Fruit fly (Drosophila melanogaster) whole organism, embryonic: ENCODE measurements around the gene Pde9.

Experiments
- Aef1 ChIP-seq: fragments of 200-800 bp; sonication (Bioruptor generic); IDR thresholded peaks from 3 replicates; pipeline ENCODE4 v1.3.6; 2022; ENCODE audit warnings: missing biosample characterization, missing genetic modification characterization
- BEAF-32 ChIP-seq: fragments of 200-800 bp; sonication (Bioruptor generic); optimal IDR thresholded peaks from 3 replicates; lab custom pipeline; 2017; ENCODE audit warnings: missing biosample characterization, missing genetic modification characterization, mild to moderate bottlenecking, moderate library complexity, missing genetic modification reagents
- Bdp1 ChIP-seq: fragments of 200-800 bp; sonication (Bioruptor generic); optimal IDR thresholded peaks from 3 replicates; lab custom pipeline; 2016; ENCODE audit warnings: missing biosample characterization, missing genetic modification characterization
- Blimp-1 ChIP-seq: fragments of 200-800 bp; sonication (Bioruptor generic); optimal IDR thresholded peaks from 3 replicates; lab custom pipeline; 2018; ENCODE audit warnings: missing biosample characterization, missing genetic modification characterization, mild to moderate bottlenecking, moderate library complexity, missing genetic modification reagents
- CG10462 ChIP-seq: fragments of 200-800 bp; sonication (Bioruptor generic); optimal IDR thresholded peaks from 2 replicates; lab custom pipeline; 2016; ENCODE audit warnings: missing biosample characterization, missing genetic modification characterization
- CG11398 ChIP-seq: fragments of 200-800 bp; sonication (Bioruptor generic); optimal IDR thresholded peaks from 2 replicates; lab custom pipeline; 2016; ENCODE audit warnings: missing biosample characterization, missing genetic modification characterization
- CG12299 ChIP-seq: fragments of 200-800 bp; sonication (Bioruptor generic); optimal IDR thresholded peaks from 2 replicates; lab custom pipeline; 2018; ENCODE audit warnings: missing biosample characterization, mild to moderate bottlenecking, missing genetic modification characterization
- CG1233 ChIP-seq: fragments of 200-800 bp; sonication (Bioruptor generic); optimal IDR thresholded peaks from 4 replicates; lab custom pipeline; 2018; ENCODE audit warnings: missing biosample characterization, mild to moderate bottlenecking, missing genetic modification characterization
- CG14014 ChIP-seq: fragments of 200-800 bp; sonication (Bioruptor generic); IDR thresholded peaks from 2 replicates; pipeline ENCODE4 v1.3.6; 2022; ENCODE audit warnings: missing biosample characterization, missing genetic modification characterization
- CG15514 ChIP-seq: fragments of 200-800 bp; sonication (Bioruptor generic); optimal IDR thresholded peaks from 3 replicates; lab custom pipeline; 2017; ENCODE audit warnings: missing biosample characterization, missing genetic modification characterization, mild to moderate bottlenecking, moderate library complexity, missing genetic modification reagents
- CG1647 ChIP-seq: fragments of 200-800 bp; sonication (Bioruptor generic); optimal IDR thresholded peaks from 3 replicates; lab custom pipeline; 2016; ENCODE audit warnings: missing biosample characterization, missing genetic modification characterization
- CG18262 ChIP-seq: fragments of 200-800 bp; optimal IDR thresholded peaks from 3 replicates; lab custom pipeline; 2019; ENCODE audit warnings: missing biosample characterization, mild to moderate bottlenecking, missing genetic modification characterization, moderate library complexity
- CG2129 ChIP-seq: fragments of 200-800 bp; sonication (Bioruptor generic); IDR thresholded peaks from 2 replicates; pipeline ENCODE4 v1.3.6; 2022; ENCODE audit warnings: missing biosample characterization, missing genetic modification characterization; ENCODE audit not compliant: partially characterized antibody
- CG33213 ChIP-seq: fragments of 200-800 bp; sonication (Bioruptor generic); optimal IDR thresholded peaks from 3 replicates; lab custom pipeline; 2016; ENCODE audit warnings: missing biosample characterization, missing genetic modification characterization
- CG3407 ChIP-seq: fragments of 200-800 bp; sonication (Bioruptor generic); optimal IDR thresholded peaks from 2 replicates; lab custom pipeline; 2018; ENCODE audit warnings: missing biosample characterization, mild to moderate bottlenecking, missing genetic modification characterization
- CG3838 ChIP-seq: fragments of 200-800 bp; sonication (Bioruptor generic); optimal IDR thresholded peaks from 3 replicates; lab custom pipeline; 2016; ENCODE audit warnings: missing biosample characterization, missing genetic modification characterization
- CG3847 ChIP-seq: fragments of 200-800 bp; sonication (Bioruptor generic); IDR thresholded peaks from 2 replicates; pipeline ENCODE4 v1.3.6; 2022; ENCODE audit warnings: missing biosample characterization, missing genetic modification characterization
- CG4328 ChIP-seq: fragments of 200-800 bp; sonication (Bioruptor generic); optimal IDR thresholded peaks from 3 replicates; lab custom pipeline; 2017; ENCODE audit warnings: missing biosample characterization, missing genetic modification reagents, missing genetic modification characterization
- CG4820 ChIP-seq: fragments of 200-800 bp; sonication (Bioruptor generic); optimal IDR thresholded peaks from 3 replicates; lab custom pipeline; 2016; ENCODE audit warnings: missing biosample characterization, missing genetic modification characterization
- CG5953 ChIP-seq: fragments of 200-800 bp; sonication (Bioruptor generic); IDR thresholded peaks from 2 replicates; pipeline ENCODE4 v1.3.6; 2022; ENCODE audit warnings: missing biosample characterization, missing genetic modification characterization
- CG7271 ChIP-seq: fragments of 200-800 bp; sonication (Bioruptor generic); optimal IDR thresholded peaks from 2 replicates; lab custom pipeline; 2018; ENCODE audit warnings: missing biosample characterization, mild to moderate bottlenecking, missing genetic modification characterization, moderate library complexity
- CG8765 ChIP-seq: fragments of 200-800 bp; sonication (Bioruptor generic); IDR thresholded peaks from 2 replicates; pipeline ENCODE4 v1.3.6; 2022; ENCODE audit warnings: missing biosample characterization, missing genetic modification characterization
- CG9727 ChIP-seq: fragments of 200-800 bp; sonication (Bioruptor generic); optimal IDR thresholded peaks from 3 replicates; lab custom pipeline; 2017; ENCODE audit warnings: missing biosample characterization, mild to moderate bottlenecking, missing genetic modification characterization
- CoRest ChIP-seq: fragments of 200-800 bp; sonication (Bioruptor generic); optimal IDR thresholded peaks from 3 replicates; lab custom pipeline; 2018; ENCODE audit warnings: missing biosample characterization, mild to moderate bottlenecking, missing genetic modification characterization, moderate library complexity
- D19B ChIP-seq: fragments of 200-800 bp; sonication (Bioruptor generic); optimal IDR thresholded peaks from 2 replicates; lab custom pipeline; 2017; ENCODE audit warnings: missing biosample characterization, mild to moderate bottlenecking, missing genetic modification characterization
- Drgx ChIP-seq: fragments of 200-800 bp; sonication (Bioruptor generic); IDR thresholded peaks from 2 replicates; pipeline ENCODE4 v1.3.6; 2022; ENCODE audit warnings: missing biosample characterization, missing genetic modification characterization
- Ets65A ChIP-seq: fragments of 200-800 bp; sonication (Bioruptor generic); peaks from one replicate; lab custom pipeline; 2016; ENCODE audit warnings: missing biosample characterization, missing genetic modification characterization
- GATAe ChIP-seq: fragments of 200-800 bp; sonication (Bioruptor generic); conservative IDR thresholded peaks from 2 replicates; pipeline ENCODE4 v1.3.6; 2022; ENCODE audit warnings: missing biosample characterization, missing genetic modification characterization
- H2.0 ChIP-seq: fragments of 200-800 bp; sonication (Bioruptor generic); IDR thresholded peaks from 2 replicates; pipeline ENCODE4 v1.3.6; 2022; ENCODE audit warnings: missing biosample characterization, missing genetic modification characterization
- HmgD ChIP-seq: fragments of 200-800 bp; sonication (Bioruptor generic); optimal IDR thresholded peaks from 3 replicates; lab custom pipeline; 2016; ENCODE audit warnings: missing biosample characterization, missing genetic modification characterization
- Hmr ChIP-seq: fragments of 200-800 bp; sonication (Bioruptor generic); optimal IDR thresholded peaks from 3 replicates; lab custom pipeline; 2017; ENCODE audit warnings: mild to moderate bottlenecking, missing biosample characterization, missing genetic modification reagents, missing genetic modification characterization
- MTF-1 ChIP-seq: fragments of 200-800 bp; sonication (Bioruptor generic); optimal IDR thresholded peaks from 2 replicates; lab custom pipeline; 2018; ENCODE audit warnings: missing biosample characterization, mild to moderate bottlenecking, missing genetic modification characterization, borderline replicate concordance
- NFAT ChIP-seq: fragments of 200-800 bp; sonication (Bioruptor generic); IDR thresholded peaks from 2 replicates; pipeline ENCODE4 v1.3.6; 2022; ENCODE audit warnings: missing biosample characterization, missing genetic modification characterization
- Nf-YB ChIP-seq: fragments of 200-800 bp; sonication (Bioruptor generic); optimal IDR thresholded peaks from 3 replicates; lab custom pipeline; 2019; ENCODE audit warnings: missing biosample characterization, mild to moderate bottlenecking, missing genetic modification characterization, moderate library complexity
- Optix ChIP-seq: fragments of 200-800 bp; sonication (Bioruptor generic); IDR thresholded peaks from 3 replicates; pipeline ENCODE4 v1.3.6; 2022; ENCODE audit warnings: missing biosample characterization, missing genetic modification characterization
- Sry-δ ChIP-seq: fragments of 200-800 bp; sonication (Bioruptor generic); optimal IDR thresholded peaks from 2 replicates; lab custom pipeline; 2016; ENCODE audit warnings: missing biosample characterization, missing genetic modification characterization
- TFAM ChIP-seq: fragments of 200-800 bp; sonication (Bioruptor generic); optimal IDR thresholded peaks from 2 replicates; lab custom pipeline; 2017; ENCODE audit warnings: missing biosample characterization, missing genetic modification characterization, inconsistent platforms
- ash1 ChIP-seq: fragments of 200-800 bp; sonication (Bioruptor generic); optimal IDR thresholded peaks from 2 replicates; lab custom pipeline; 2018; ENCODE audit warnings: missing biosample characterization, mild to moderate bottlenecking, missing genetic modification characterization
- bbx ChIP-seq: fragments of 200-800 bp; sonication (Bioruptor generic); IDR thresholded peaks from 2 replicates; pipeline ENCODE4 v1.3.6; 2022; ENCODE audit warnings: missing biosample characterization, missing genetic modification characterization; ENCODE audit not compliant: partially characterized antibody
- cas ChIP-seq: fragments of 200-800 bp; sonication (Bioruptor generic); IDR thresholded peaks from 2 replicates; pipeline ENCODE4 v1.3.6; 2022; ENCODE audit warnings: missing biosample characterization, missing genetic modification characterization
- cato ChIP-seq: fragments of 200-800 bp; sonication (Bioruptor generic); optimal IDR thresholded peaks from 2 replicates; lab custom pipeline; 2016; ENCODE audit warnings: missing biosample characterization, missing genetic modification characterization, borderline replicate concordance
- ci ChIP-seq: fragments of 200-800 bp; sonication (Bioruptor generic); IDR thresholded peaks from 3 replicates; pipeline ENCODE4 v1.3.6; 2022; ENCODE audit warnings: missing biosample characterization, missing genetic modification characterization
- dan ChIP-seq: fragments of 200-800 bp; sonication (Bioruptor generic); IDR thresholded peaks from 2 replicates; pipeline ENCODE4 v1.3.6; 2022; ENCODE audit warnings: missing biosample characterization, missing genetic modification characterization
- gsb ChIP-seq: fragments of 200-800 bp; sonication (Bioruptor generic); IDR thresholded peaks from 2 replicates; pipeline ENCODE4 v1.3.6; 2022; ENCODE audit warnings: missing biosample characterization, missing genetic modification characterization
- gt ChIP-seq: fragments of 200-800 bp; sonication (Bioruptor generic); IDR thresholded peaks from 2 replicates; pipeline ENCODE4 v1.3.6; 2022; ENCODE audit warnings: missing biosample characterization, missing genetic modification characterization
- lbe ChIP-seq: fragments of 200-800 bp; sonication (Bioruptor generic); optimal IDR thresholded peaks from 2 replicates; lab custom pipeline; 2016; ENCODE audit warnings: missing biosample characterization, mild to moderate bottlenecking, missing genetic modification characterization
- oc ChIP-seq: fragments of 200-800 bp; sonication (Bioruptor generic); optimal IDR thresholded peaks from 2 replicates; lab custom pipeline; 2018; ENCODE audit warnings: missing biosample characterization, mild to moderate bottlenecking, missing genetic modification characterization, moderate library complexity
- odd ChIP-seq: fragments of 200-800 bp; sonication (Bioruptor generic); optimal IDR thresholded peaks from 2 replicates; lab custom pipeline; 2017; ENCODE audit warnings: missing biosample characterization, mild to moderate bottlenecking, missing genetic modification characterization
- so ChIP-seq: fragments of 200-800 bp; sonication (Bioruptor generic); IDR thresholded peaks from 3 replicates; pipeline ENCODE4 v1.3.6; 2022; ENCODE audit warnings: missing biosample characterization, missing genetic modification characterization
- vfl ChIP-seq: fragments of 200-800 bp; sonication (Bioruptor generic); optimal IDR thresholded peaks from 2 replicates; lab custom pipeline; 2016; ENCODE audit warnings: missing biosample characterization, missing genetic modification characterization

Gene Pde9

DNA sequence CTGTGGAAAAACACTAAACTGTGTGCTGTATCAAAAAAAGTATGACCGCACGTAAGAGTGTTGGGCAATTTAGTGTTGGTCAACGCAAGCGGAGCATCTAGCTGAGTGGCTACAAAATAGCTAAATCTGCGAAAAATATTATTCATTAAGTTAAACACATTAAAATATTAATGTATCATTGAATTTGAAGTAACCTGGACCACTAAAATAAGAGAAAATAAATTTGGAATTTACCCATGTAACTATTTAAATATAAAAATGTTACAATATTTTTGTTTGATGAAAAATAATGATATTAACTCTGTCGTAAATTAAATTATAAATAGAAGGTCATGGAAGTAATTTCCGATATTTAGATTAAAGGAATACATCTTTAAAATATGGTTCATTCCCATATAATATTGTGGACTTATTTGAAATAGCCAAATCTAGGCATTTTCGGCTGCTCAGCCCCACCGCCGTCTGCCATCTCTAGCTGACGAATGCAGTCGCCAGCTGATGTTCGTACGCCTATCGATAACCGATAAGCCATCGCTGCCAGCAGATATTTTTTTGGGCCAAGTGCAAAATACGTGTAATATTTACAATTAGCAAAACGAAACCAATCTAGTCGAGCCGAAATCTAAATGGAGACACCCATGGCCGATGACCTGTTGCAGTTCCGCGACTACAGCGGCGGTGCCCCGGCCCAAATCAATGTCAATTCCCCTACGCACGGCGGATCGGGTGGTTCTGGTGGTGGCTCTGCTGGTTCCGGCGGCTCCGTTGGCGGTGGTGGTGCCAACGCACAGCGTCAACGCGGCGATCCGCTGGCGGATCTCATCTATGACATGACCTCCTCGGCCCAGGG lies 12.7 kb upstream of the Pde9 start, which contains the start of the genes Brms1 and CG4645 (continued):
- TF ChIP-seq ash1 (GFP tag; lab: Kevin White, UChicago): no peak
- TF ChIP-seq gsb (GFP tag; lab: Robert Waterston, UW): no peak
- TF ChIP-seq lbe (GFP tag; lab: Kevin White, UChicago): no peak
- TF ChIP-seq oc (tag; lab: Kevin White, UChicago): no peak
- peak; percentile 63 for TF ChIP-seq CG4328 (GFP tag; lab: Kevin White, UChicago)
- TF ChIP-seq Aef1 (GFP tag; lab: Robert Waterston, UW): peak; percentile 25; the same call in 2 of the 3 replicates
- peak; percentile 48 for TF ChIP-seq CG9727 (GFP tag; lab: Kevin White, UChicago)
- TF ChIP-seq odd (GFP tag; lab: Kevin White, UChicago): no peak
- peak; percentile 58 for TF ChIP-seq CG3847 (GFP tag; lab: Robert Waterston, UW)
- no peak for TF ChIP-seq CG12299 (tag; lab: Kevin White, UChicago)
- TF ChIP-seq vfl (GFP tag; lab: Kevin White, UChicago): peak; percentile 45
- TF ChIP-seq so (GFP tag; lab: Robert Waterston, UW): no peak
- peak; percentile 59 for TF ChIP-seq CG18262
- no peak for TF ChIP-seq bbx (GFP tag; lab: Robert Waterston, UW)
- TF ChIP-seq TFAM (GFP tag; lab: Kevin White, UChicago): no peak
- TF ChIP-seq BEAF-32 (GFP tag; lab: Kevin White, UChicago): peak; percentile 61
- peak; percentile 77 for TF ChIP-seq CG15514 (GFP tag; lab: Kevin White, UChicago)
- no peak for TF ChIP-seq MTF-1 (GFP tag; lab: Kevin White, UChicago)
- peak; percentile 3 for TF ChIP-seq CG1233
- peak; percentile 76 for TF ChIP-seq CoRest
- no peak for TF ChIP-seq cas (GFP tag; lab: Robert Waterston, UW)
- TF ChIP-seq CG14014 (GFP tag; lab: Robert Waterston, UW): no peak
- TF ChIP-seq NFAT (GFP tag; lab: Robert Waterston, UW): peak; percentile 68
- TF ChIP-seq Ets65A (GFP tag; lab: Kevin White, UChicago): peak; percentile 92
- peak; percentile 26 for TF ChIP-seq cato
- TF ChIP-seq Blimp-1 (GFP tag; lab: Kevin White, UChicago): no peak
- TF ChIP-seq Drgx: no peak
- TF ChIP-seq Optix (GFP tag; lab: Robert Waterston, UW): no peak
- no peak for TF ChIP-seq Nf-YB (GFP tag; lab: Kevin White, UChicago)
- TF ChIP-seq CG10462 (GFP tag; lab: Kevin White, UChicago): peak; percentile 7
- TF ChIP-seq CG1647 (GFP tag; lab: Kevin White, UChicago): no peak
- TF ChIP-seq CG11398 (GFP tag; lab: Kevin White, UChicago): no peak
- TF ChIP-seq D19B (GFP tag; lab: Kevin White, UChicago): peak; percentile 12
- TF ChIP-seq H2.0 (GFP tag; lab: Robert Waterston, UW): no peak
- no peak for TF ChIP-seq Bdp1
- TF ChIP-seq CG5953 (GFP tag; lab: Robert Waterston, UW): no peak
- peak; percentile 33; the same call in 2 of the 3 replicates for TF ChIP-seq ci (GFP tag; lab: Robert Waterston, UW)
- TF ChIP-seq CG3407 (GFP tag; lab: Kevin White, UChicago): no peak
- no peak for TF ChIP-seq gt (GFP tag; lab: Robert Waterston, UW)
- TF ChIP-seq CG7271 (tag; lab: Kevin White, UChicago): no peak
- no peak; the same call in 1 of the 2 replicates for TF ChIP-seq CG8765 (GFP tag; lab: Robert Waterston, UW)
- peak; percentile 38 for TF ChIP-seq CG4820
- TF ChIP-seq Hmr (GFP tag; lab: Kevin White, UChicago): peak; percentile 52
- no peak for TF ChIP-seq GATAe
- TF ChIP-seq CG2129 (GFP tag; lab: Robert Waterston, UW): no peak
- TF ChIP-seq CG33213 (GFP tag; lab: Kevin White, UChicago): no peak
- TF ChIP-seq CG3838 (GFP tag; lab: Kevin White, UChicago): no peak
- TF ChIP-seq Sry-δ (GFP tag; lab: Kevin White, UChicago): peak; percentile 60
- no peak for TF ChIP-seq dan (GFP tag; lab: Robert Waterston, UW)
- no peak for TF ChIP-seq HmgD (GFP tag; lab: Kevin White, UChicago)
